Fruit fly (Drosophila melanogaster) whole organism, adult: ENCODE data around the gene Sap30.

Source experiments
- CG11617 ChIP-seq: fragments of 200-800 bp; sonication (Bioruptor generic); optimal IDR thresholded peaks from 2 replicates; lab custom pipeline; 2017; ENCODE audit warnings: mild to moderate bottlenecking, missing biosample characterization, missing genetic modification reagents, missing genetic modification characterization
- CG12768 ChIP-seq: fragments of 200-800 bp; sonication (Bioruptor generic); optimal IDR thresholded peaks from 2 replicates; lab custom pipeline; 2017; ENCODE audit warnings: missing biosample characterization, missing genetic modification characterization, mild to moderate bottlenecking, moderate library complexity, missing genetic modification reagents
- CG14711 ChIP-seq: fragments of 200-800 bp; sonication (Bioruptor generic); optimal IDR thresholded peaks from 2 replicates; lab custom pipeline; 2018; ENCODE audit warnings: missing biosample characterization, mild to moderate bottlenecking, missing genetic modification characterization, moderate library complexity
- CG1620 ChIP-seq: fragments of 200-800 bp; sonication (Bioruptor generic); optimal IDR thresholded peaks from 2 replicates; lab custom pipeline; 2016; ENCODE audit warnings: missing biosample characterization, missing genetic modification characterization
- CG33017 ChIP-seq: fragments of 200-800 bp; sonication (Bioruptor generic); optimal IDR thresholded peaks from 2 replicates; lab custom pipeline; 2018; ENCODE audit warnings: missing biosample characterization, mild to moderate bottlenecking, missing genetic modification characterization, moderate library complexity
- CG5204 ChIP-seq: fragments of 200-800 bp; sonication (Bioruptor generic); optimal IDR thresholded peaks from 2 replicates; lab custom pipeline; 2016; ENCODE audit warnings: missing biosample characterization, missing genetic modification characterization
- CG7045 ChIP-seq: fragments of 200-800 bp; sonication (Bioruptor generic); optimal IDR thresholded peaks from 2 replicates; lab custom pipeline; 2017; ENCODE audit warnings: missing biosample characterization, mild to moderate bottlenecking, missing genetic modification characterization
- CG7101 ChIP-seq: fragments of 200-800 bp; sonication (Bioruptor generic); optimal IDR thresholded peaks from 2 replicates; lab custom pipeline; 2018; ENCODE audit warnings: missing biosample characterization, mild to moderate bottlenecking, missing genetic modification characterization, moderate library complexity
- Clk ChIP-seq: fragments of 200-800 bp; sonication (Bioruptor generic); optimal IDR thresholded peaks from 2 replicates; lab custom pipeline; 2017; ENCODE audit warnings: missing biosample characterization, missing genetic modification characterization
- Crg-1 ChIP-seq: fragments of 200-800 bp; sonication (Bioruptor generic); optimal IDR thresholded peaks from 2 replicates; lab custom pipeline; 2016; ENCODE audit warnings: missing biosample characterization, missing genetic modification characterization
- Hr96 ChIP-seq: fragments of 200-800 bp; sonication (Bioruptor generic); optimal IDR thresholded peaks from 2 replicates; lab custom pipeline; 2016; ENCODE audit warnings: missing biosample characterization, missing genetic modification characterization
- Mnt ChIP-seq: fragments of 200-800 bp; sonication (Bioruptor generic); optimal IDR thresholded peaks from 2 replicates; lab custom pipeline; 2016; ENCODE audit warnings: missing biosample characterization, mild to moderate bottlenecking, missing genetic modification characterization
- bab1 ChIP-seq: fragments of 200-800 bp; sonication (Bioruptor generic); optimal IDR thresholded peaks from 3 replicates; lab custom pipeline; 2019; ENCODE audit warnings: missing biosample characterization, mild to moderate bottlenecking, missing genetic modification characterization, moderate library complexity
- cic ChIP-seq: fragments of 200-800 bp; sonication (Bioruptor generic); optimal IDR thresholded peaks from 2 replicates; lab custom pipeline; 2017; ENCODE audit warnings: missing biosample characterization, mild to moderate bottlenecking, missing genetic modification characterization, moderate library complexity
- cnc ChIP-seq, 2 experiments: fragments of >200 bp; optimal IDR thresholded peaks; 2 replicates each; lab custom pipeline; 2017
- kay ChIP-seq: fragments of 200-800 bp; sonication (Bioruptor generic); peaks from one replicate; lab custom pipeline; 2016; ENCODE audit warnings: missing biosample characterization, missing genetic modification characterization, borderline replicate concordance
- ovo ChIP-seq: fragments of 200-800 bp; sonication (Bioruptor generic); optimal IDR thresholded peaks from 2 replicates; lab custom pipeline; 2016; ENCODE audit warnings: missing biosample characterization, missing genetic modification characterization
- pad ChIP-seq: fragments of 200-800 bp; sonication (Bioruptor generic); optimal IDR thresholded peaks from 3 replicates; lab custom pipeline; 2017; ENCODE audit warnings: missing biosample characterization, missing genetic modification characterization, mild to moderate bottlenecking, moderate library complexity, missing genetic modification reagents
- tj ChIP-seq: fragments of 200-800 bp; sonication (Bioruptor generic); optimal IDR thresholded peaks from 3 replicates; lab custom pipeline; 2017; ENCODE audit warnings: missing biosample characterization, mild to moderate bottlenecking, missing genetic modification characterization, moderate library complexity
- toe ChIP-seq: fragments of 200-800 bp; sonication (Bioruptor generic); optimal IDR thresholded peaks from 2 replicates; lab custom pipeline; 2016; ENCODE audit warnings: missing biosample characterization, missing genetic modification characterization

The Sap30 gene

dm6 chrX:16831848-16832247, 44.8 kb downstream of the Sap30 start:
- TF ChIP-seq toe (GFP tag; lab: Kevin White, UChicago) (no peak), tj (peak; percentile 97), CG12768 (GFP tag; lab: Kevin White, UChicago) (no peak), CG7045 (GFP tag; lab: Kevin White, UChicago) (no peak)

dm6 chrX:16833097-16833496, 46.0 kb downstream of the Sap30 start:
- TF ChIP-seq ovo (GFP tag; lab: Kevin White, UChicago) = no peak
- TF ChIP-seq tj = peak; percentile 10
- no peak for TF ChIP-seq Mnt (GFP tag; lab: Kevin White, UChicago)
- no peak for TF ChIP-seq CG11617 (GFP tag; lab: Kevin White, UChicago)
- peak; percentile 23 for TF ChIP-seq CG14711 (tag; lab: Kevin White, UChicago)
- TF ChIP-seq cic = no peak
- no peak for TF ChIP-seq bab1
- TF ChIP-seq CG7045 (GFP tag; lab: Kevin White, UChicago) = no peak
- no peak for TF ChIP-seq pad

DNA sequence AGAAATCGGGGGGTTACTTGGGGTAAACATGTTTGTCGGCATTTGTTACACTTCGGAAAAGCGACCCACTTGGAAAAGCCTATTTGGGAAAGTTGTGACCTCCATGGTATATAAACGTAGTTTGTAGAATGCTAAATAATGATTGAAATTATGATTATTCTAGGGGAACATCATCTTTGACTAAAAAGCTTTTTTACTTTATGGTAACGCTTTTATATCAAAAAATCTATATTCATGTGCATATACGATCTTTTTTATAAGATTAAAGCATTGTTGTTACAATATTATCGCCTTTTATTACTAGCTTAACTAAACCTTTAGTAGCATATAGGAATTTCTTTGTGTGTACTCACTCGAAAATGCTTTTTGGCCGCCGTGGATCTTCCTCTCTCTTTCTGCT, 47.2 kb downstream of the Sap30 start:
- TF ChIP-seq CG1620 = no peak
- no peak for TF ChIP-seq Clk
- no peak for TF ChIP-seq Crg-1 (GFP tag; lab: Kevin White, UChicago)
- TF ChIP-seq CG12768 (GFP tag; lab: Kevin White, UChicago) = no peak
- no peak for TF ChIP-seq CG5204 (GFP tag; lab: Kevin White, UChicago)
- no peak for TF ChIP-seq CG33017 (tag; lab: Kevin White, UChicago)
- TF ChIP-seq toe (GFP tag; lab: Kevin White, UChicago) = no peak
- TF ChIP-seq cnc (optimal IDR thresholded peaks at IDR 0.05; lab: Kevin White, UChicago) = no peak
- no peak for TF ChIP-seq Mnt (GFP tag; lab: Kevin White, UChicago)
- TF ChIP-seq bab1 = no peak
- TF ChIP-seq CG7045 (GFP tag; lab: Kevin White, UChicago) = no peak
- no peak for TF ChIP-seq kay (GFP tag; lab: Kevin White, UChicago)
- TF ChIP-seq CG11617 (GFP tag; lab: Kevin White, UChicago) = no peak
- TF ChIP-seq Hr96 (GFP tag; lab: Kevin White, UChicago) = no peak
- TF ChIP-seq pad = no peak

dm6 chrX:16835304-16835703, 48.2 kb downstream of the Sap30 start, which contains the start of the genes CG13004 and CG46306:
CG13004 (minus strand) TSS chrX:16835520.
CG46306 (minus strand) TSS chrX:16835520.
- TF ChIP-seq CG12768 (GFP tag; lab: Kevin White, UChicago) (no peak), tj (peak; percentile 14)

DNA sequence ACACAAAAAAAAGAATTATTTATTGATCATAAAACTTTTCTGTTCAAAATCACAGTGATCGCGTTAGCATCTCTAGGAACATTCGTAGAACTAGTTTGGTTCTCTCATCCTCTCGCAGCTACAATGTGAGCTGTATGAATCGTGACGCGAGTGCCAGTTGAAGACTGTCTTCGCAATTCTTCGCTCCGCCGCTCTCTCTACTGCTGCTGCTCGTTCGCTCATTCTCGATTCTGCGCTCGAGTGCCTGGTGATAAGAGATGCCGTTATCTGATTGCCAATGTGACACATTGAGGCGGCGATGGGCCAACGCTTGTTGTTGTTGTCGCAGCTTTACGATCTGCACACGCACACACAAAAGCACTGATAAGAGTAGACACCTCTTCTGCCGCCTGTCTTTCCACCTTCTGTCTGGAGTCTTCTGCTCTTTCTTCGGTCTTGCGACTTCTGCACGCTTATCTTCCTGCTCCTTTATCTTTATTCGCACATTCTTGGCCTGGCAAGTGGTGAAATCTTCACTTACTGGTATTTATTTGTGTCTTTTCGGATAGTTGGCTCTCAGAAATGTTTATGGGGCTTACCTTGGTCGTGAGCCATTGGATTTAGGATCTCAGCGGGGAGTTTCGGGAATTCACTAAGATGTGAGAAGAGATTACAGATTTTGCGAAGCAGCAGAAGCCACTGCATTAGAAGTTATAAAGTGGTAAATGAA, 49.2 kb downstream of the Sap30 start:
- TF ChIP-seq tj (peak; percentile 28), CG1620 (no peak), ovo (GFP tag; lab: Kevin White, UChicago) (peak; percentile 61), Hr96 (GFP tag; lab: Kevin White, UChicago) (no peak), CG11617 (GFP tag; lab: Kevin White, UChicago) (no peak)

dm6 chrX:16836805-16837333, 49.8 kb downstream of the Sap30 start:
- TF ChIP-seq ovo (GFP tag; lab: Kevin White, UChicago) (no peak), tj (no peak), kay (GFP tag; lab: Kevin White, UChicago) (peak; percentile 58), CG33017 (tag; lab: Kevin White, UChicago) (no peak)

- no peak for TF ChIP-seq CG11617 (GFP tag; lab: Kevin White, UChicago)
- TF ChIP-seq toe (GFP tag; lab: Kevin White, UChicago) = no peak
- TF ChIP-seq CG7101 = no peak
- TF ChIP-seq cic = no peak
- no peak for TF ChIP-seq CG5204 (GFP tag; lab: Kevin White, UChicago)
- TF ChIP-seq CG12768 (GFP tag; lab: Kevin White, UChicago) = no peak
- no peak for TF ChIP-seq CG33017 (tag; lab: Kevin White, UChicago)
- TF ChIP-seq Clk = no peak
- TF ChIP-seq cnc (optimal IDR thresholded peaks at IDR 0.05; lab: Kevin White, UChicago) = no peak
- TF ChIP-seq Crg-1 (GFP tag; lab: Kevin White, UChicago) = no peak
- no peak for TF ChIP-seq Hr96 (GFP tag; lab: Kevin White, UChicago)
- no peak for TF ChIP-seq CG14711 (tag; lab: Kevin White, UChicago)
- TF ChIP-seq pad = no peak
- no peak for TF ChIP-seq CG1620
- TF ChIP-seq bab1 = no peak
- TF ChIP-seq ovo (GFP tag; lab: Kevin White, UChicago) = no peak
- TF ChIP-seq Mnt (GFP tag; lab: Kevin White, UChicago) = no peak
- TF ChIP-seq kay (GFP tag; lab: Kevin White, UChicago) = no peak
- no peak for TF ChIP-seq tj
- no peak for TF ChIP-seq CG7045 (GFP tag; lab: Kevin White, UChicago)
Measured at dm6 chrX:16837588-16838178, 50.6 kb downstream of the Sap30 start.
